Worm (Caenorhabditis elegans) whole organism, L4/young adult: ENCODE data around the gene W01C8.1.

Experiments
- W03F9.2 ChIP-seq: fragments of 150-350 bp; optimal IDR thresholded peaks from 2 replicates; lab custom pipeline; 2014; ENCODE audit warnings: missing biosample characterization, missing genetic modification characterization
- dao-5 ChIP-seq: sonication (generic microtip); optimal IDR thresholded peaks from 2 replicates; lab custom pipeline; 2016; ENCODE audit warnings: missing genotype, missing genetic modification characterization, moderate library complexity, missing compliant biosample characterization
- him-1 ChIP-seq: sonication (generic microtip); optimal IDR thresholded peaks from 2 replicates; lab custom pipeline; 2016; ENCODE audit warnings: missing genotype, missing genetic modification reagents, missing genetic modification characterization, missing compliant biosample characterization

ce11 chrX:5733728-5734252 is 41.6 kb downstream of the W01C8.1 start, which contains the start of gene rgs-6:
- no peak for TF ChIP-seq W03F9.2 (tag; lab: Kevin White, UChicago)
- no peak for TF ChIP-seq him-1 (tag; lab: Kevin White, UChicago)
- no peak for TF ChIP-seq dao-5 (tag; lab: Kevin White, UChicago)
